Fruit fly (Drosophila melanogaster) S2 (cell line): ENCODE measurements around the gene CG10513.

ENCODE experiments used
- CG8478 ChIP-seq: fragments of >200 bp; optimal IDR thresholded peaks from 2 replicates; lab custom pipeline; 2018
- CTCF ChIP-seq, 2 experiments: fragments of >200 bp; optimal IDR thresholded peaks; 2 replicates each; lab custom pipeline; 2018

CG10513 gene

DNA sequence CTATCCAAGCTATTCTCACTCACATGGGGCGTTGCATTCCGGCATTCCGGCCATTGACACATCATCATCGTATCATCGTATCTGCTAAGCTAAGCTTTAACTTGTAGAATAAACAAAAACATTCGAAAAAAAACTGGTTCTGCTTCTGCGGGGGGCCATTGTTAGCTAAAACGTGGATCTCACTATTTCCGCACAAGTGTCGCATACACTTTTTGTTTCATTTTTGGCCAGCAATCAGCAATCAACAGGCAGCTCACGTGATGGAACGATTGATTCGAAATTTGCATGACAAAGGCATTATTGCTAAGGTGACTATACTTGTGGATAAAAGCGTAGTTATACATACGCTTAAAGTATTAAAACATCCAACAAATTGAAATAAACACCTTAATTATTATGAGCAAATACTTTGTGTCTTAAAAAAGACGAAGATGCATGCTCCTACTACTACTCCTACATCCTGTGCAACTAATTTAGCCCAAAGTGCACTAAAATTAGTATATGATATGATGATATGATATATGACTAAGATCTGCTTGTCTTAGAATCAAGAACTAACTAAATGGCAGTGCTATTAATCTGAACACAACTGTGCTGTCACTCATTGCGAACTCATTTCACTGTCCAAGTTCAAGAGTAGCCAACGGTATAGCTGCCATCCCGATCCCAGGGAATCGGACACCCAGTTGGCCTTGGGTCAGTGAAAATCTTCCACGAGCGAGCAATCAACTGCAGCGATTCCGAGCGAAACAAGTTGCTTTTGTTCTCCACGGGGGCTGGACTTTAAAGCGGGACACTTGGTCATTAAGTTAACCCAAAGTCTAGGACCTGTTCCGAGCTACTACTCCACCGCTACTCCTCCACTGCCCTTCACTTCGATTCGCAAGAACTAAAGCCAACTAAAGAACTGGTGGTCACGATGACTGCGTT, 38.0 kb downstream of the CG10513 start:
- TF ChIP-seq CTCF (optimal IDR thresholded peaks at IDR 0.05; lab: Kevin White, UChicago) (no peak), CG8478 (no peak)

DNA sequence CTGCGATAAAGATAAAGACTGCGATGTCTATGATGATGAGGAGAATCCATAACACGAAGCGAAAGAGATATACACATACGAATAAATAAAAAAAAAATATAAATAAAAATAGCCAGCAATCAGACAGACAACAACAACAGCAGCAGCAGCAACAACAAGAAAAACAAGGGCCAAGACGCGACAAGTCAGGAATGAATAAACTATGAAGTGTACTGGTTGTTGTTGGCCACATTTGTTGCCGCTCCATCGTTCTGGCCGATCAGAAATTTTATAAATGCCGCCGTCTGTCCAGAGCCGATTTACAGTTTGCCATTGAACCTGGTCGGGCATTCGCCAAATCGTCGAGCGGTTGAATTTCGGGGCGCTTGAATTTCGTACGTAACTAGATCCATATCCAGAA, 39.7 kb downstream of the CG10513 start, which contains the start of gene Jhbp7:
TSS of gene Jhbp7 (plus strand) at position 301 of the 400 bp plus-strand sequence.
- TF ChIP-seq CG8478 = no peak
- TF ChIP-seq CTCF (optimal IDR thresholded peaks at IDR 0.05; lab: Kevin White, UChicago) = no peak

DNA sequence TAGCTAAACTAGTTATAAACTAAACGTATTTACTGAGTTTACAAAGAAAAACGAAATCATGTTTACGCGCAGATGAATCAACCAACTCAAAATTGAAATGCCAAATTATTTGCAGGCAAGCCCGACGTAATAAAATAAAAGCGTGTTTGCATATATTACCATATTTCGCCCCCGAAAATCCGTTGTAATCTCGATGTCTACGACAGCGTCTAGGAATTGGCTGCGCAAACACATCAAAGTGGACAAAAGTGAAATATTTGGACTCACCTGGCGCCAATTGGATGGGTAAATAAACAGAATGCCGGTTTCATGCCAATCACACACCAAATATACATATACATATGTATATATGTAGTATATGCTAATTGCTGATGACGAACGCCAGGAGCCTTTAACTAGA, 40.9 kb downstream of the CG10513 start:
- no peak for TF ChIP-seq CG8478
- TF ChIP-seq CTCF (optimal IDR thresholded peaks at IDR 0.05; lab: Kevin White, UChicago) = no peak

DNA sequence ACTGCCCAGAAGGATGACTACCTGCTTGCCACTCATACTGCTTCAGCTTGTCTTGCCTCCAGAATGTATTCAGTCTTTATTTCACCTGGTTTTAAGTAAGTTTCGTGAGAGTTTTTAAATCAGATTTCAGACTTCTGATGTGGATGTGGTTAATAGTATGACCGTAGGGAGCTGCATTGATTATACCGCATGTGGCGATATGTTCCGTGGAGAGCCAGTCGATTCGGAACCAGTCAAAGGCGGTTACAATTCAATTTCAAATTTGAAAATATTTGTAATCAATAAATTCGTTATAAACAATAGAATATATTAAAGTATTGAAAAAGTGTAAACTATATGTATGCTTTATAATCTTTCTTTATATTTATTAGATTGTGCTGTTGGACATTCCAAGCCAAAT, 41.6 kb downstream of the CG10513 start, which contains the start of gene Sil1:
TSS of gene Sil1 (minus strand) at position 168 of the 400 bp plus-strand sequence.
- TF ChIP-seq CTCF (optimal IDR thresholded peaks at IDR 0.05; lab: Kevin White, UChicago) = peak in 1 of 2 experiments; percentile 8
- TF ChIP-seq CG8478 = no peak

DNA sequence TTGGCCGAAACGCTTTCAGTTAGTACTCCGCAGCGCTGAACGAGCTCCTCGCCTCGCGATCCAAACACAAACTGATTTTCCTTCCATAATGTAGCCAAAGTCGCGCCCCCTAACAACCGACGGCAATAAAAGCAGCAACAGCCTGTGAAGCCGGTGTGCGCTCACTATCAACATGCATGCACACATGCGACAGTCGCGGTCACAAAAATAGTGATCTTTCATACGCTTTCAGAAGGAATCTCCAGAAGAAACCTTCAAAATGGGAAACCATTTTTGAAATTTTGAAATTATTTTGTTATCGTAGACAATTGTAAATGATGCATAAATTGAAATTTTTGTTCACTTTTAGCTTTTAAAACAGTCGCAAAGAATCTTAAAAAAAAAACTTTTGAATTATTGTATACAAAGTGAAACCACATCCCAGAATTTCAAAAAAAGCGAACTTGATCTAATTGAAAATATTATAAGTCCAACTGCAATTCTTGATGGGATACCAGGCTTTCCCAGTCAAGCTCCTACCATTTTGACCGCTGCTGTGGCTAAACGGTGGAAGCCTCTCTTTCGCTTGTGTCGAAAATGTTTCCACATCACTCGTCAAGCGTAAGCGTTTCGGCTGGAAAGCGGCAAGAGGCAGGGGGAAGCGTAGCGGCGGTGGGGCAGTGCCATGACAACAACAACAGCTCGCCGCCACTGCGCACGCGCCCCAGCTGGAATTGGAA, 44.6 kb downstream of the CG10513 start, which contains the start of gene Cad96Cb:
TSS of gene Cad96Cb (minus strand) at position 51 of the 719 bp plus-strand sequence.
- TF ChIP-seq CTCF (optimal IDR thresholded peaks at IDR 0.05; lab: Kevin White, UChicago) (no peak), CG8478 (no peak)
